Fruit fly (Drosophila melanogaster) whole organism, embryonic: Measurements from ENCODE around the gene Usp10.

Source experiments
- Awh ChIP-seq: fragments of 200-800 bp; sonication (Bioruptor generic); IDR thresholded peaks from 2 replicates; pipeline ENCODE4, ENCODE4 v1.3.6; 2022; ENCODE audit warnings: missing biosample characterization, missing genetic modification characterization
- Bgb ChIP-seq: fragments of 200-800 bp; sonication (Bioruptor generic); IDR thresholded peaks from 2 replicates; pipeline ENCODE4 v1.3.6; 2022; ENCODE audit warnings: missing biosample characterization, missing genetic modification characterization; ENCODE audit not compliant: partially characterized antibody
- CG10147 ChIP-seq: fragments of 200-800 bp; sonication (Bioruptor generic); optimal IDR thresholded peaks from 2 replicates; lab custom pipeline; 2019; ENCODE audit warnings: missing biosample characterization, mild to moderate bottlenecking, missing genetic modification characterization, moderate library complexity
- CG10209 ChIP-seq: fragments of 200-800 bp; sonication (Bioruptor generic); optimal IDR thresholded peaks from 3 replicates; lab custom pipeline; 2017; ENCODE audit warnings: missing biosample characterization, mild to moderate bottlenecking, missing genetic modification characterization, missing genetic modification reagents
- CG10366 ChIP-seq: fragments of 200-800 bp; sonication (Bioruptor generic); IDR thresholded peaks from 2 replicates; pipeline ENCODE4 v1.3.6; 2022; ENCODE audit warnings: missing biosample characterization, missing genetic modification characterization
- CG10431 ChIP-seq: fragments of 200-800 bp; sonication (Bioruptor generic); optimal IDR thresholded peaks from 3 replicates; lab custom pipeline; 2018; ENCODE audit warnings: missing biosample characterization, mild to moderate bottlenecking, missing genetic modification characterization
- CG10979 ChIP-seq: fragments of 200-800 bp; sonication (Bioruptor generic); optimal IDR thresholded peaks from 2 replicates; lab custom pipeline; 2018; ENCODE audit warnings: missing biosample characterization, mild to moderate bottlenecking, missing genetic modification characterization, moderate library complexity
- CG12299 ChIP-seq: fragments of 200-800 bp; sonication (Bioruptor generic); optimal IDR thresholded peaks from 2 replicates; lab custom pipeline; 2018; ENCODE audit warnings: missing biosample characterization, mild to moderate bottlenecking, missing genetic modification characterization
- CG1233 ChIP-seq: fragments of 200-800 bp; sonication (Bioruptor generic); optimal IDR thresholded peaks from 4 replicates; lab custom pipeline; 2018; ENCODE audit warnings: missing biosample characterization, mild to moderate bottlenecking, missing genetic modification characterization
- CG12391 ChIP-seq: fragments of 200-800 bp; sonication (Bioruptor generic); optimal IDR thresholded peaks from 3 replicates; lab custom pipeline; 2018; ENCODE audit warnings: missing biosample characterization, mild to moderate bottlenecking, missing genetic modification characterization, moderate library complexity
- CG12769 ChIP-seq: fragments of 200-800 bp; sonication (Bioruptor generic); optimal IDR thresholded peaks from 2 replicates; lab custom pipeline; 2019; ENCODE audit warnings: missing biosample characterization, mild to moderate bottlenecking, missing genetic modification characterization, moderate library complexity
- CG14710 ChIP-seq: fragments of 200-800 bp; sonication (Bioruptor generic); optimal IDR thresholded peaks from 3 replicates; lab custom pipeline; 2019; ENCODE audit warnings: missing biosample characterization, mild to moderate bottlenecking, missing genetic modification characterization, moderate library complexity
- CG15073 ChIP-seq: fragments of 200-800 bp; sonication (Bioruptor generic); optimal IDR thresholded peaks from 2 replicates; lab custom pipeline; 2016; ENCODE audit warnings: missing biosample characterization, missing genetic modification characterization
- CG17328 ChIP-seq: fragments of 200-800 bp; sonication (Bioruptor generic); IDR thresholded peaks from 2 replicates; pipeline ENCODE4 v1.3.6; 2022; ENCODE audit warnings: missing biosample characterization, missing genetic modification characterization
- CG17361 ChIP-seq: fragments of 200-800 bp; sonication (Bioruptor generic); IDR thresholded peaks from 3 replicates; pipeline ENCODE4 v1.3.6; 2022; ENCODE audit warnings: missing biosample characterization, missing genetic modification characterization
- CG2202 ChIP-seq: fragments of 200-800 bp; sonication (Bioruptor generic); optimal IDR thresholded peaks from 2 replicates; lab custom pipeline; 2018; ENCODE audit warnings: missing biosample characterization, mild to moderate bottlenecking, missing genetic modification characterization
- CG2875 ChIP-seq: fragments of 200-800 bp; sonication (Bioruptor generic); optimal IDR thresholded peaks from 2 replicates; lab custom pipeline; 2017; ENCODE audit warnings: missing biosample characterization, mild to moderate bottlenecking, missing genetic modification characterization, missing genetic modification reagents
- CG33213 ChIP-seq: fragments of 200-800 bp; sonication (Bioruptor generic); optimal IDR thresholded peaks from 3 replicates; lab custom pipeline; 2016; ENCODE audit warnings: missing biosample characterization, missing genetic modification characterization
- CG3838 ChIP-seq: fragments of 200-800 bp; sonication (Bioruptor generic); optimal IDR thresholded peaks from 3 replicates; lab custom pipeline; 2016; ENCODE audit warnings: missing biosample characterization, missing genetic modification characterization
- CG4360 ChIP-seq: fragments of 200-800 bp; sonication (Bioruptor generic); IDR thresholded peaks from 2 replicates; pipeline ENCODE4 v1.3.6; 2022; ENCODE audit warnings: missing biosample characterization, missing genetic modification characterization
- CG4820 ChIP-seq: fragments of 200-800 bp; sonication (Bioruptor generic); optimal IDR thresholded peaks from 3 replicates; lab custom pipeline; 2016; ENCODE audit warnings: missing biosample characterization, missing genetic modification characterization
- D ChIP-seq, 2 experiments: fragments of 200-800 bp in 1 of 2; fragments of >200 bp in 1 of 2; sonication (Bioruptor generic) in 1 of 2; optimal IDR thresholded peaks; 2 replicates in 1 of 2; 3 replicates in 1 of 2; lab custom pipeline; 2017; ENCODE audit warnings: mild to moderate bottlenecking in 1 of 2, missing biosample characterization in 1 of 2, missing genetic modification characterization in 1 of 2, missing genetic modification reagents in 1 of 2
- E2f1 ChIP-seq: fragments of 200-800 bp; sonication (Bioruptor generic); IDR thresholded peaks from 2 replicates; pipeline ENCODE4 v1.3.6; 2022; ENCODE audit warnings: missing biosample characterization, missing genetic modification characterization
- H15 ChIP-seq: fragments of 200-800 bp; sonication (Bioruptor generic); IDR thresholded peaks from 3 replicates; pipeline ENCODE4 v1.3.6; 2022; ENCODE audit warnings: missing biosample characterization, missing genetic modification characterization
- HLH3B ChIP-seq: fragments of 200-800 bp; sonication (Bioruptor generic); IDR thresholded peaks from 2 replicates; pipeline ENCODE4 v1.3.6; 2022; ENCODE audit warnings: missing biosample characterization, missing genetic modification characterization
- Jarid2 ChIP-seq: fragments of 200-800 bp; sonication (Bioruptor generic); optimal IDR thresholded peaks from 3 replicates; lab custom pipeline; 2017; ENCODE audit warnings: mild to moderate bottlenecking, missing biosample characterization, missing genetic modification reagents, missing genetic modification characterization
- Nf-YB ChIP-seq: fragments of 200-800 bp; sonication (Bioruptor generic); optimal IDR thresholded peaks from 3 replicates; lab custom pipeline; 2019; ENCODE audit warnings: missing biosample characterization, mild to moderate bottlenecking, missing genetic modification characterization, moderate library complexity
- Oli ChIP-seq: fragments of 200-800 bp; sonication (Bioruptor generic); optimal IDR thresholded peaks from 2 replicates; lab custom pipeline; 2018; ENCODE audit warnings: missing biosample characterization, mild to moderate bottlenecking, missing genetic modification characterization, moderate library complexity
- Sry-δ ChIP-seq: fragments of 200-800 bp; sonication (Bioruptor generic); optimal IDR thresholded peaks from 2 replicates; lab custom pipeline; 2016; ENCODE audit warnings: missing biosample characterization, missing genetic modification characterization
- ac ChIP-seq: fragments of 200-800 bp; sonication (Bioruptor generic); optimal IDR thresholded peaks from 3 replicates; lab custom pipeline; 2017; ENCODE audit warnings: missing biosample characterization, mild to moderate bottlenecking, missing genetic modification characterization
- bcd ChIP-seq: fragments of 200-800 bp; sonication (Bioruptor generic); optimal IDR thresholded peaks from 2 replicates; lab custom pipeline; 2017; ENCODE audit warnings: missing biosample characterization, mild to moderate bottlenecking, missing genetic modification characterization
- bsh ChIP-seq, 2 experiments: fragments of 200-800 bp; sonication (Bioruptor generic); optimal IDR thresholded peaks; 2 replicates each; lab custom pipeline; 2017 to 2018; ENCODE audit warnings: mild to moderate bottlenecking in 2 of 2, missing biosample characterization in 2 of 2, missing genetic modification characterization in 2 of 2, moderate library complexity in 1 of 2
- cas ChIP-seq: fragments of 200-800 bp; sonication (Bioruptor generic); IDR thresholded peaks from 2 replicates; pipeline ENCODE4 v1.3.6; 2022; ENCODE audit warnings: missing biosample characterization, missing genetic modification characterization
- dmrt11E ChIP-seq: fragments of 200-800 bp; sonication (Bioruptor generic); optimal IDR thresholded peaks from 3 replicates; lab custom pipeline; 2018; ENCODE audit warnings: missing biosample characterization, mild to moderate bottlenecking, missing genetic modification characterization, moderate library complexity
- en ChIP-seq: fragments of 200-800 bp; sonication (Bioruptor generic); optimal IDR thresholded peaks from 2 replicates; lab custom pipeline; 2016; ENCODE audit warnings: missing biosample characterization, missing genetic modification characterization
- h ChIP-seq: fragments of >200 bp; optimal IDR thresholded peaks from 2 replicates; lab custom pipeline; 2017
- ken ChIP-seq: fragments of 200-800 bp; sonication (Bioruptor generic); IDR thresholded peaks from 3 replicates; pipeline ENCODE4 v1.3.6; 2022; ENCODE audit warnings: missing biosample characterization, missing genetic modification characterization
- lab ChIP-seq: fragments of 200-800 bp; sonication (Bioruptor generic); optimal IDR thresholded peaks from 3 replicates; lab custom pipeline; 2017; ENCODE audit warnings: missing biosample characterization, missing genetic modification characterization, mild to moderate bottlenecking, moderate library complexity, missing genetic modification reagents
- lov ChIP-seq, 2 experiments: fragments of 200-800 bp in 1 of 2; fragments of >200 bp in 1 of 2; sonication (Bioruptor generic) in 1 of 2; IDR thresholded peaks in 1 of 2; optimal IDR thresholded peaks in 1 of 2; 2 replicates in 1 of 2; 3 replicates in 1 of 2; pipeline versions ENCODE4 v1.3.6 to Lab custom; 2017 to 2022; ENCODE audit warnings: missing biosample characterization in 1 of 2, missing genetic modification characterization in 1 of 2
- mirr ChIP-seq: fragments of 200-800 bp; sonication (Bioruptor generic); optimal IDR thresholded peaks from 3 replicates; lab custom pipeline; 2018; ENCODE audit warnings: missing biosample characterization, mild to moderate bottlenecking, missing genetic modification characterization
- nmo ChIP-seq: fragments of 200-800 bp; sonication (Bioruptor generic); optimal IDR thresholded peaks from 2 replicates; lab custom pipeline; 2018; ENCODE audit warnings: missing biosample characterization, mild to moderate bottlenecking, missing genetic modification characterization, moderate library complexity
- onecut ChIP-seq: fragments of 200-800 bp; sonication (Bioruptor generic); IDR thresholded peaks from 2 replicates; pipeline ENCODE4 v1.3.6; 2022; ENCODE audit warnings: missing biosample characterization, missing genetic modification characterization
- pita ChIP-seq: fragments of 200-800 bp; sonication (Bioruptor generic); optimal IDR thresholded peaks from 2 replicates; lab custom pipeline; 2017; ENCODE audit warnings: missing biosample characterization, mild to moderate bottlenecking, missing genetic modification characterization
- row ChIP-seq: fragments of 200-800 bp; sonication (Bioruptor generic); IDR thresholded peaks from 3 replicates; pipeline ENCODE4 v1.3.6; 2022; ENCODE audit warnings: missing biosample characterization, missing genetic modification characterization
- salm ChIP-seq: fragments of 200-800 bp; sonication (Bioruptor generic); optimal IDR thresholded peaks from 2 replicates; lab custom pipeline; 2018; ENCODE audit warnings: missing biosample characterization, mild to moderate bottlenecking, missing genetic modification characterization
- sob ChIP-seq: fragments of 200-800 bp; sonication (Bioruptor generic); IDR thresholded peaks from 2 replicates; pipeline ENCODE4 v1.3.6; 2022; ENCODE audit warnings: missing biosample characterization, missing genetic modification characterization
- stc ChIP-seq: fragments of 200-800 bp; sonication (Bioruptor generic); IDR thresholded peaks from 2 replicates; pipeline ENCODE4 v1.3.6; 2022; ENCODE audit warnings: missing biosample characterization, missing genetic modification characterization
- tio ChIP-seq: fragments of 200-800 bp; sonication (Bioruptor generic); optimal IDR thresholded peaks from 2 replicates; lab custom pipeline; 2017; ENCODE audit warnings: missing biosample characterization, missing genetic modification characterization, inconsistent platforms
- vvl ChIP-seq: fragments of 200-800 bp; sonication (Bioruptor generic); IDR thresholded peaks from 2 replicates; pipeline ENCODE4 v1.3.6; 2022; ENCODE audit warnings: missing biosample characterization, missing genetic modification characterization

The Usp10 gene

dm6 chr3L:904364-904763 is 32.7 kb downstream of the Usp10 start (continued):
- peak; percentile 39 for TF ChIP-seq bcd (GFP tag; lab: Kevin White, UChicago)
- peak; percentile 57 for TF ChIP-seq CG12299 (tag; lab: Kevin White, UChicago)
- peak; percentile 42 for TF ChIP-seq ac
- peak; percentile 54 for TF ChIP-seq onecut (GFP tag; lab: Robert Waterston, UW)
- peak; percentile 57; the same call in 1 of the 2 replicates for TF ChIP-seq stc
- TF ChIP-seq row (GFP tag; lab: Robert Waterston, UW), result peak; percentile 76
- peak; percentile 37; the same call in 1 of the 2 replicates for TF ChIP-seq sob (GFP tag; lab: Robert Waterston, UW)
- peak; percentile 75 for TF ChIP-seq CG17328
- TF ChIP-seq Sry-δ, result peak; percentile 8
- TF ChIP-seq vvl, result peak; percentile 68
- TF ChIP-seq CG10366 (GFP tag; lab: Robert Waterston, UW), result peak; percentile 48
- TF ChIP-seq Jarid2 (GFP tag; lab: Kevin White, UChicago), result peak; percentile 13
- peak; percentile 19 for TF ChIP-seq CG1233 (GFP tag; lab: Kevin White, UChicago)
- peak; percentile 79 for TF ChIP-seq CG4820
- TF ChIP-seq CG10209, result peak; percentile 43
- TF ChIP-seq en (GFP tag; lab: Kevin White, UChicago), result peak; percentile 30
- peak; percentile 69 for TF ChIP-seq HLH3B
- TF ChIP-seq CG12391 (tag; lab: Kevin White, UChicago), result peak; percentile 74
- TF ChIP-seq D (optimal IDR thresholded peaks at IDR 0.05; lab: Kevin White, UChicago), result no peak
- TF ChIP-seq D (GFP tag; optimal IDR thresholded peaks at IDR 0.05; lab: Kevin White, UChicago), result peak; percentile 74
- peak; percentile 66 for TF ChIP-seq Oli (tag; lab: Kevin White, UChicago)
- peak; percentile 56 for TF ChIP-seq CG10431 (GFP tag; lab: Kevin White, UChicago)
- TF ChIP-seq Bgb, result no peak
- TF ChIP-seq tio (GFP tag; lab: Kevin White, UChicago), result peak; percentile 39
- no peak for TF ChIP-seq CG3838 (GFP tag; lab: Kevin White, UChicago)
- no peak for TF ChIP-seq CG15073
- peak; percentile 69; the same call in 2 of the 3 replicates for TF ChIP-seq H15
- peak; percentile 2 for TF ChIP-seq Nf-YB (GFP tag; lab: Kevin White, UChicago)
- TF ChIP-seq CG4360 (GFP tag; lab: Robert Waterston, UW), result peak; percentile 31; the same call in 1 of the 2 replicates
- TF ChIP-seq CG10147 (GFP tag; lab: Kevin White, UChicago), result no peak
- peak; percentile 71 for TF ChIP-seq nmo (GFP tag; lab: Kevin White, UChicago)
- peak; percentile 43 for TF ChIP-seq CG33213
- TF ChIP-seq lov (optimal IDR thresholded peaks at IDR 0.05; lab: Kevin White, UChicago), result no peak
- TF ChIP-seq lov (GFP tag; IDR thresholded peaks at IDR 0.05; lab: Robert Waterston, UW), result peak; percentile 72; the same call in 2 of the 3 replicates
- peak in 1 of 2 experiments; percentile 90 for TF ChIP-seq bsh (GFP tag; optimal IDR thresholded peaks at IDR 0.05; lab: Kevin White, UChicago)
- TF ChIP-seq cas (GFP tag; lab: Robert Waterston, UW), result no peak
- peak; percentile 57; the same call in 1 of the 2 replicates for TF ChIP-seq E2f1 (GFP tag; lab: Robert Waterston, UW)
- TF ChIP-seq CG14710 (tag; lab: Kevin White, UChicago), result peak; percentile 49
- peak; percentile 47; the same call in 2 of the 3 replicates for TF ChIP-seq CG17361 (GFP tag; lab: Robert Waterston, UW)
- no peak for TF ChIP-seq salm (tag; lab: Kevin White, UChicago)
- peak; percentile 36 for TF ChIP-seq CG12769
- peak; percentile 91 for TF ChIP-seq dmrt11E (tag; lab: Kevin White, UChicago)
- no peak for TF ChIP-seq h
- peak; percentile 42 for TF ChIP-seq lab (GFP tag; lab: Kevin White, UChicago)
- peak; percentile 55; the same call in 1 of the 3 replicates for TF ChIP-seq ken
- peak; percentile 72 for TF ChIP-seq CG2202 (tag; lab: Kevin White, UChicago)
- peak; percentile 34; the same call in 1 of the 2 replicates for TF ChIP-seq Awh (GFP tag; lab: Robert Waterston, UW)
- TF ChIP-seq mirr (GFP tag; lab: Kevin White, UChicago), result no peak
- TF ChIP-seq CG10979 (tag; lab: Kevin White, UChicago), result peak; percentile 84
- TF ChIP-seq pita (GFP tag; lab: Kevin White, UChicago), result no peak
- peak; percentile 66 for TF ChIP-seq CG2875
